Fruit fly (Drosophila melanogaster) whole organism, embryonic: ENCODE results near the gene PMP34.
A peak's percentile ranks its signal among the peaks of the same experiment; 100 is the strongest.

ENCODE experiments used
- ATbp ChIP-seq: fragments of 200-800 bp; sonication (Bioruptor generic); optimal IDR thresholded peaks from 2 replicates; lab custom pipeline; 2017; ENCODE audit warnings: missing biosample characterization, mild to moderate bottlenecking, missing genetic modification characterization, missing genetic modification reagents
- Asciz ChIP-seq: fragments of 200-800 bp; sonication (Bioruptor generic); optimal IDR thresholded peaks from 2 replicates; lab custom pipeline; 2017; ENCODE audit warnings: missing biosample characterization, mild to moderate bottlenecking, missing genetic modification characterization, missing genetic modification reagents
- Atf6 ChIP-seq: fragments of 200-800 bp; sonication (Bioruptor generic); IDR thresholded peaks from 2 replicates; pipeline ENCODE4 v1.3.6; 2022; ENCODE audit warnings: missing biosample characterization, missing genetic modification characterization
- CG10543 ChIP-seq: fragments of 200-800 bp; sonication (Bioruptor generic); optimal IDR thresholded peaks from 3 replicates; lab custom pipeline; 2017; ENCODE audit warnings: missing biosample characterization, mild to moderate bottlenecking, missing genetic modification characterization, moderate library complexity
- CG11093 ChIP-seq: fragments of 200-800 bp; sonication (Bioruptor generic); IDR thresholded peaks from 3 replicates; pipeline ENCODE4 v1.3.6; 2022; ENCODE audit warnings: missing biosample characterization, missing genetic modification characterization
- CG11504 ChIP-seq: fragments of 200-800 bp; sonication (Bioruptor generic); optimal IDR thresholded peaks from 3 replicates; lab custom pipeline; 2019; ENCODE audit warnings: missing biosample characterization, mild to moderate bottlenecking, missing genetic modification characterization, moderate library complexity
- CG12104 ChIP-seq: fragments of 200-800 bp; sonication (Bioruptor generic); optimal IDR thresholded peaks from 3 replicates; lab custom pipeline; 2016; ENCODE audit warnings: missing biosample characterization, missing genetic modification characterization
- CG12769 ChIP-seq: fragments of 200-800 bp; sonication (Bioruptor generic); optimal IDR thresholded peaks from 2 replicates; lab custom pipeline; 2019; ENCODE audit warnings: missing biosample characterization, mild to moderate bottlenecking, missing genetic modification characterization, moderate library complexity
- CG13775 ChIP-seq: fragments of 200-800 bp; sonication (Bioruptor generic); optimal IDR thresholded peaks from 3 replicates; lab custom pipeline; 2017; ENCODE audit warnings: missing biosample characterization, mild to moderate bottlenecking, missing genetic modification characterization
- CG15073 ChIP-seq: fragments of 200-800 bp; sonication (Bioruptor generic); optimal IDR thresholded peaks from 2 replicates; lab custom pipeline; 2016; ENCODE audit warnings: missing biosample characterization, missing genetic modification characterization
- CG17912 ChIP-seq: fragments of 200-800 bp; sonication (Bioruptor generic); optimal IDR thresholded peaks from 2 replicates; lab custom pipeline; 2018; ENCODE audit warnings: missing biosample characterization, mild to moderate bottlenecking, missing genetic modification characterization
- CG31365 ChIP-seq: fragments of 200-800 bp; sonication (Bioruptor generic); optimal IDR thresholded peaks from 2 replicates; lab custom pipeline; 2018; ENCODE audit warnings: missing biosample characterization, mild to moderate bottlenecking, missing genetic modification characterization
- CG3163 ChIP-seq: fragments of 200-800 bp; sonication (Bioruptor generic); optimal IDR thresholded peaks from 3 replicates; lab custom pipeline; 2016; ENCODE audit warnings: missing biosample characterization, missing genetic modification characterization
- CG42726 ChIP-seq: fragments of 200-800 bp; sonication (Bioruptor generic); IDR thresholded peaks from 2 replicates; pipeline ENCODE4 v1.3.6; 2022; ENCODE audit warnings: missing biosample characterization, missing genetic modification characterization; ENCODE audit not compliant: partially characterized antibody
- Dip2 ChIP-seq: fragments of 200-800 bp; sonication (Bioruptor generic); IDR thresholded peaks from 2 replicates; pipeline ENCODE4 v1.3.6; 2022; ENCODE audit warnings: missing biosample characterization, missing genetic modification characterization
- H15 ChIP-seq: fragments of 200-800 bp; sonication (Bioruptor generic); IDR thresholded peaks from 3 replicates; pipeline ENCODE4 v1.3.6; 2022; ENCODE audit warnings: missing biosample characterization, missing genetic modification characterization
- Hr51 ChIP-seq, 2 experiments: fragments of 200-800 bp; sonication (Bioruptor generic); optimal IDR thresholded peaks; 2 replicates in 1 of 2; 3 replicates in 1 of 2; lab custom pipeline; 2016 to 2018; ENCODE audit warnings: missing biosample characterization in 2 of 2, missing genetic modification characterization in 2 of 2, mild to moderate bottlenecking in 1 of 2, moderate library complexity in 1 of 2
- Lpt ChIP-seq: fragments of >200 bp; optimal IDR thresholded peaks from 2 replicates; lab custom pipeline; 2018; ENCODE audit warnings: missing biosample characterization, missing genetic modification characterization
- Med ChIP-seq: fragments of 200-800 bp; sonication (Bioruptor generic); peaks from one replicate; lab custom pipeline; 2016; ENCODE audit warnings: missing biosample characterization, missing genetic modification characterization, mild to moderate bottlenecking, inconsistent platforms, moderate library complexity
- Oaz ChIP-seq: fragments of 200-800 bp; sonication (Bioruptor generic); IDR thresholded peaks from 2 replicates; pipeline ENCODE4 v1.3.6; 2022; ENCODE audit warnings: missing biosample characterization, missing genetic modification characterization
- Poxn ChIP-seq: fragments of 200-800 bp; sonication (Bioruptor generic); IDR thresholded peaks from 2 replicates; pipeline ENCODE4 v1.3.6; 2022; ENCODE audit warnings: missing biosample characterization, missing genetic modification characterization
- Sox102F ChIP-seq: fragments of 200-800 bp; sonication (Bioruptor generic); optimal IDR thresholded peaks from 2 replicates; lab custom pipeline; 2018; ENCODE audit warnings: missing biosample characterization, mild to moderate bottlenecking, missing genetic modification characterization, moderate library complexity
- Spps ChIP-seq: fragments of 200-800 bp; sonication (Bioruptor generic); optimal IDR thresholded peaks from 2 replicates; lab custom pipeline; 2018; ENCODE audit warnings: missing biosample characterization, mild to moderate bottlenecking, missing genetic modification characterization
- ara ChIP-seq: fragments of 200-800 bp; sonication (Bioruptor generic); IDR thresholded peaks from 2 replicates; pipeline ENCODE4 v1.3.6; 2022; ENCODE audit warnings: missing biosample characterization, missing genetic modification characterization
- chinmo ChIP-seq: fragments of 200-800 bp; sonication (Bioruptor generic); IDR thresholded peaks from 4 replicates; pipeline ENCODE4 v1.3.6; 2022; ENCODE audit warnings: missing biosample characterization, missing genetic modification characterization; ENCODE audit not compliant: partially characterized antibody
- ci ChIP-seq: fragments of 200-800 bp; sonication (Bioruptor generic); IDR thresholded peaks from 3 replicates; pipeline ENCODE4 v1.3.6; 2022; ENCODE audit warnings: missing biosample characterization, missing genetic modification characterization
- dan ChIP-seq: fragments of 200-800 bp; sonication (Bioruptor generic); IDR thresholded peaks from 2 replicates; pipeline ENCODE4 v1.3.6; 2022; ENCODE audit warnings: missing biosample characterization, missing genetic modification characterization
- dmrt99B ChIP-seq: fragments of 200-800 bp; sonication (Bioruptor generic); optimal IDR thresholded peaks from 2 replicates; lab custom pipeline; 2018; ENCODE audit warnings: missing biosample characterization, mild to moderate bottlenecking, missing genetic modification characterization, moderate library complexity
- esg ChIP-seq: fragments of 200-800 bp; sonication (Bioruptor generic); conservative IDR thresholded peaks from 2 replicates; pipeline ENCODE4 v1.3.6; 2022; ENCODE audit warnings: missing biosample characterization, missing genetic modification characterization
- eve ChIP-seq, 2 experiments: fragments of >200 bp; optimal IDR thresholded peaks; 2 replicates each; lab custom pipeline; 2017; ENCODE audit warnings: missing biosample characterization in 2 of 2, missing genetic modification characterization in 2 of 2
- fd3F ChIP-seq: fragments of 200-800 bp; sonication (Bioruptor generic); optimal IDR thresholded peaks from 2 replicates; lab custom pipeline; 2018; ENCODE audit warnings: missing biosample characterization, mild to moderate bottlenecking, missing genetic modification characterization, moderate library complexity
- gem ChIP-seq: fragments of 200-800 bp; sonication (Bioruptor generic); optimal IDR thresholded peaks from 2 replicates; lab custom pipeline; 2019; ENCODE audit warnings: missing biosample characterization, mild to moderate bottlenecking, missing genetic modification characterization, moderate library complexity
- inv ChIP-seq: fragments of 200-800 bp; sonication (Bioruptor generic); IDR thresholded peaks from 2 replicates; pipeline ENCODE4 v1.3.6; 2022; ENCODE audit warnings: missing biosample characterization, missing genetic modification characterization; ENCODE audit not compliant: partially characterized antibody
- lilli ChIP-seq: fragments of 200-800 bp; sonication (Bioruptor generic); optimal IDR thresholded peaks from 3 replicates; lab custom pipeline; 2016; ENCODE audit warnings: missing biosample characterization, missing genetic modification characterization
- oc ChIP-seq: fragments of 200-800 bp; sonication (Bioruptor generic); optimal IDR thresholded peaks from 2 replicates; lab custom pipeline; 2018; ENCODE audit warnings: missing biosample characterization, mild to moderate bottlenecking, missing genetic modification characterization, moderate library complexity
- org-1 ChIP-seq: fragments of 200-800 bp; sonication (Bioruptor generic); optimal IDR thresholded peaks from 2 replicates; lab custom pipeline; 2017; ENCODE audit warnings: missing biosample characterization, missing genetic modification characterization
- pan ChIP-seq, 4 experiments: fragments of >200 bp in 3 of 4; fragments of 200-800 bp in 1 of 4; sonication (Bioruptor generic) in 1 of 4; optimal IDR thresholded peaks in 3 of 4; IDR thresholded peaks in 1 of 4; 2 replicates each; pipeline versions ENCODE4 v1.3.6 to Lab custom; 2017 to 2022; ENCODE audit warnings: missing biosample characterization in 2 of 4, missing genetic modification characterization in 2 of 4, mixed read lengths in 1 of 4
- sc ChIP-seq, 3 experiments: fragments of >200 bp in 2 of 3; fragments of 200-800 bp in 1 of 3; sonication (Bioruptor generic) in 1 of 3; optimal IDR thresholded peaks; 2 replicates in 2 of 3; 3 replicates in 1 of 3; lab custom pipeline; 2017; ENCODE audit warnings: mild to moderate bottlenecking in 1 of 3, missing biosample characterization in 1 of 3, missing genetic modification characterization in 1 of 3, missing genetic modification reagents in 1 of 3
- sens ChIP-seq: fragments of 200-800 bp; sonication (Bioruptor generic); peaks from one replicate; lab custom pipeline; 2016; ENCODE audit warnings: missing biosample characterization, missing genetic modification characterization
- shn ChIP-seq: fragments of 200-800 bp; sonication (Bioruptor generic); optimal IDR thresholded peaks from 3 replicates; lab custom pipeline; 2016; ENCODE audit warnings: missing biosample characterization, missing genetic modification characterization
- sisA ChIP-seq: fragments of 200-800 bp; sonication (Bioruptor generic); IDR thresholded peaks from 2 replicates; pipeline ENCODE4 v1.3.6; 2022; ENCODE audit warnings: missing biosample characterization, missing genetic modification characterization
- slbo ChIP-seq: fragments of 200-800 bp; sonication (Bioruptor generic); IDR thresholded peaks from 2 replicates; pipeline ENCODE4 v1.3.6; 2022; ENCODE audit warnings: missing biosample characterization, missing genetic modification characterization
- trh ChIP-seq: fragments of 200-800 bp; sonication (Bioruptor generic); optimal IDR thresholded peaks from 2 replicates; lab custom pipeline; 2016; ENCODE audit warnings: missing biosample characterization, missing genetic modification characterization
- unpg ChIP-seq: fragments of 200-800 bp; sonication (Bioruptor generic); optimal IDR thresholded peaks from 3 replicates; lab custom pipeline; 2018; ENCODE audit warnings: missing biosample characterization, mild to moderate bottlenecking, missing genetic modification characterization, moderate library complexity
- usp ChIP-seq: fragments of >200 bp; optimal IDR thresholded peaks from 2 replicates; lab custom pipeline; 2017; ENCODE audit warnings: missing biosample characterization, missing genetic modification characterization
- vvl ChIP-seq: fragments of 200-800 bp; sonication (Bioruptor generic); IDR thresholded peaks from 2 replicates; pipeline ENCODE4 v1.3.6; 2022; ENCODE audit warnings: missing biosample characterization, missing genetic modification characterization

The PMP34 gene

dm6 chr3L:4307691-4308383 is 10.7 kb upstream of the PMP34 start, which contains the start of gene dyl (continued):
- TF ChIP-seq Lpt (GFP tag; lab: Kevin White, UChicago) (no peak), lilli (no peak), CG17912 (GFP tag; lab: Kevin White, UChicago) (no peak), oc (tag; lab: Kevin White, UChicago) (peak; percentile 68), slbo (no peak), Spps (tag; lab: Kevin White, UChicago) (no peak), sc (optimal IDR thresholded peaks at IDR 0.05; lab: Kevin White, UChicago) (no peak), sc (GFP tag; optimal IDR thresholded peaks at IDR 0.05; lab: Kevin White, UChicago) (no peak), CG12769 (tag; lab: Kevin White, UChicago) (peak; percentile 9)

- no peak for TF ChIP-seq usp (GFP tag; lab: Kevin White, UChicago)
- TF ChIP-seq Spps (tag; lab: Kevin White, UChicago), result no peak
- peak; percentile 61 for TF ChIP-seq sens (GFP tag; lab: Kevin White, UChicago)
- no peak for TF ChIP-seq Dip2 (GFP tag; lab: Robert Waterston, UW)
- peak; percentile 1 for TF ChIP-seq dmrt99B (tag; lab: Kevin White, UChicago)
- TF ChIP-seq sisA (GFP tag; lab: Robert Waterston, UW), result peak; percentile 16; the same call in 1 of the 2 replicates
- TF ChIP-seq CG11093 (GFP tag; lab: Robert Waterston, UW), result no peak
- TF ChIP-seq unpg (GFP tag; lab: Kevin White, UChicago), result peak; percentile 5
- no peak for TF ChIP-seq CG12104
- peak; percentile 65 for TF ChIP-seq Med (GFP tag; lab: Kevin White, UChicago)
- peak; percentile 22 for TF ChIP-seq gem (tag; lab: Kevin White, UChicago)
- peak in 1 of 2 experiments; percentile 10 for TF ChIP-seq Hr51 (GFP tag; optimal IDR thresholded peaks at IDR 0.05; lab: Kevin White, UChicago)
- TF ChIP-seq ara (GFP tag; lab: Robert Waterston, UW), result no peak
- TF ChIP-seq CG10543 (GFP tag; lab: Kevin White, UChicago), result no peak
- no peak for TF ChIP-seq CG3163 (GFP tag; lab: Kevin White, UChicago)
- peak; percentile 30 for TF ChIP-seq CG11504
- TF ChIP-seq CG42726 (GFP tag; lab: Robert Waterston, UW), result no peak
- TF ChIP-seq CG31365 (tag; lab: Kevin White, UChicago), result no peak
- no peak for TF ChIP-seq chinmo (GFP tag; lab: Robert Waterston, UW)
- TF ChIP-seq ci (GFP tag; lab: Robert Waterston, UW), result 0 out of 3 replicates have a peak, but pooled peaks have one; percentile 31
- no peak for TF ChIP-seq dan (GFP tag; lab: Robert Waterston, UW)
- peak in 1 of 2 experiments; percentile 49 for TF ChIP-seq eve (GFP tag; optimal IDR thresholded peaks at IDR 0.05; lab: Kevin White, UChicago)
- no peak for TF ChIP-seq Poxn
- no peak for TF ChIP-seq trh (GFP tag; lab: Kevin White, UChicago)
- no peak for TF ChIP-seq inv
- TF ChIP-seq Oaz (GFP tag; lab: Robert Waterston, UW), result no peak
- peak; percentile 47 for TF ChIP-seq Sox102F (GFP tag; lab: Kevin White, UChicago)
- TF ChIP-seq Asciz (GFP tag; lab: Kevin White, UChicago), result peak; percentile 23
- no peak for TF ChIP-seq pan (optimal IDR thresholded peaks at IDR 0.05; lab: Kevin White, UChicago)
- peak in 1 of 2 experiments; percentile 8 for TF ChIP-seq pan (GFP tag; optimal IDR thresholded peaks at IDR 0.05 in 1 of 2, IDR thresholded peaks at IDR 0.05 in 1 of 2)
- TF ChIP-seq ATbp, result peak; percentile 21
- no peak for TF ChIP-seq CG15073
- TF ChIP-seq fd3F, result no peak
- TF ChIP-seq esg (GFP tag; lab: Robert Waterston, UW), result no peak
- peak; percentile 34; the same call in 1 of the 2 replicates for TF ChIP-seq vvl (GFP tag; lab: Robert Waterston, UW)
- no peak for TF ChIP-seq org-1
- TF ChIP-seq H15 (GFP tag; lab: Robert Waterston, UW), result no peak
- TF ChIP-seq CG13775 (GFP tag; lab: Kevin White, UChicago), result no peak
- TF ChIP-seq shn, result no peak
- no peak for TF ChIP-seq Atf6 (GFP tag; lab: Robert Waterston, UW)
- TF ChIP-seq, all 482 proteins: peak for 15
Observed at dm6 chr3L:4310604-4311003, 8.0 kb upstream of the PMP34 start.
